Fruit fly (Drosophila melanogaster): ENCODE measurements around the gene CG15385.
A peak's percentile ranks its signal among the peaks of the same experiment; 100 is the strongest.

The CG15385 gene

DNA sequence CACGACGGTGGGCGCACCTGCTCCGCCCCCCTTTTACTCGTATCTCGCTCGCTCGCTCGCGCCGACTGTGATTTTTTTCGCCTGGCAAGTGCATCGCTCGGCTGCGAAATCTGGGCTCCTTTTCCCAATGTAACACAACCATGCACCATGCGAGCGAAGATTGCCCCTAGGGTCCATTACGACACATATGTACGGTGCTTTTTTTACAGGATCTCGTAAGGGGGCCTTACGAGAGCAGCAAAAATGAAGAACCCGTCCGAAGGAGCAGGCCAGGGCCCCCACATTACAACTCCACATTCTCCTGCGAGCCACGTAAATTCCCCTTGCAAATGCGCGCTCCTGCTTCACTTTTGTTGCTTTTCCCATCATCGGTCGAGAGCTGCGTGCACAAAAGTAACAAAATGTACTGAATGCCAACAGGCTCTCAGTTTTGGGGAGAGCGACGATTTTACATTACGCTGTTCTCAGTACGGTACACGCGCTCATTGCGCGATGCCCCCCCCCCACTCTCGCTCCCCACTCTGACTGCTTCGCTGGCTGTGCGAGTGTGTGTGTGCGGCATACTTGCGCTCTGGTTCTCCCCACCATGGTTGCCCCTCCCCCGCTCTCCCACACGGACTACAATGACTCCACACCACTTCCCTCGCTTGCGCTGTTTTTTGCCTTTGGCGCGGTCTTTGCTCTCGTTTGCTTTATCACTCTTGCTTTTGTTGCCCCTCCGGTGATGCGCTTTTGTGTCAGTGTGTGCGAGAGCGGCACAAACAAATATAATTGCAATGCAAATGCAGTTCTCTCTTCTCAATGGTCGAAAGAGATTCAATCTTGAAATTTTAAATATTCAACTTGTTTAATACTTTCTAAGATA is 9.3 kb downstream of the CG15385 start (continued):
- TF ChIP-seq slp2 (GFP tag; optimal IDR thresholded peaks at IDR 0.05) = no peak
- no peak for TF ChIP-seq so (GFP tag; IDR thresholded peaks at IDR 0.05)
- peak; percentile 44; the same call in 1 of the 3 replicates for TF ChIP-seq row (GFP tag; IDR thresholded peaks at IDR 0.05)
- no peak for TF ChIP-seq CkIIα-i1 (GFP tag; IDR thresholded peaks at IDR 0.05)
- TF ChIP-seq wek (GFP tag; optimal IDR thresholded peaks at IDR 0.05) = no peak
- no peak for TF ChIP-seq Camta (GFP tag; optimal IDR thresholded peaks at IDR 0.05)
- TF ChIP-seq dysf (GFP tag; IDR thresholded peaks at IDR 0.05) = peak; percentile 13; the same call in 2 of the 3 replicates
- TF ChIP-seq CG1024 (GFP tag; IDR thresholded peaks at IDR 0.05) = no peak
- TF ChIP-seq sc (optimal IDR thresholded peaks at IDR 0.05) = no peak
- TF ChIP-seq sc (GFP tag; optimal IDR thresholded peaks at IDR 0.05) = no peak
- TF ChIP-seq CG16815 (GFP tag; optimal IDR thresholded peaks at IDR 0.05) = no peak
- peak; percentile 80 for TF ChIP-seq nom (GFP tag; optimal IDR thresholded peaks at IDR 0.05)
- no peak for TF ChIP-seq CG13775 (GFP tag; optimal IDR thresholded peaks at IDR 0.05)
- no peak for TF ChIP-seq ac (GFP tag; optimal IDR thresholded peaks at IDR 0.05)
- TF ChIP-seq Hr78 (GFP tag; optimal IDR thresholded peaks at IDR 0.05) = no peak
- no peak for TF ChIP-seq CG14667 (GFP tag; IDR thresholded peaks at IDR 0.05)
- no peak for TF ChIP-seq HmgZ (tag; optimal IDR thresholded peaks at IDR 0.05)
- no peak for TF ChIP-seq danr (GFP tag; IDR thresholded peaks at IDR 0.05)
- 0 out of 2 replicates have a peak, but pooled peaks have one; percentile 23 for TF ChIP-seq CG11696 (GFP tag; IDR thresholded peaks at IDR 0.05)
- TF ChIP-seq CG9215 (GFP tag; IDR thresholded peaks at IDR 0.05) = 0 out of 2 replicates have a peak, but pooled peaks have one; percentile 11
- no peak for TF ChIP-seq Atf-2 (GFP tag; optimal IDR thresholded peaks at IDR 0.05)
- TF ChIP-seq CG7745 (tag; optimal IDR thresholded peaks at IDR 0.05) = no peak
- no peak for TF ChIP-seq ash1 (GFP tag; optimal IDR thresholded peaks at IDR 0.05)
- TF ChIP-seq croc (GFP tag; conservative IDR thresholded peaks at IDR 0.05) = no peak
- TF ChIP-seq CG2199 (GFP tag; IDR thresholded peaks at IDR 0.05) = peak; percentile 85; the same call in 2 of the 3 replicates
- TF ChIP-seq CG9932 (GFP tag; IDR thresholded peaks at IDR 0.05) = no peak
- TF ChIP-seq h (optimal IDR thresholded peaks at IDR 0.05) = no peak
- TF ChIP-seq gcm2 (GFP tag; optimal IDR thresholded peaks at IDR 0.05) = no peak
- TF ChIP-seq mld (GFP tag; IDR thresholded peaks at IDR 0.05; ENCODE audit: partially characterized antibody) = no peak
- TF ChIP-seq HLH54F (GFP tag; optimal IDR thresholded peaks at IDR 0.05) = no peak
- TF ChIP-seq Fer3 (tag; optimal IDR thresholded peaks at IDR 0.05) = no peak
- peak; percentile 34; the same call in 2 of the 4 replicates for TF ChIP-seq Dll (GFP tag; IDR thresholded peaks at IDR 0.05; ENCODE audit: partially characterized antibody)
- TF ChIP-seq gcm (GFP tag; optimal IDR thresholded peaks at IDR 0.05) = no peak
- no peak for TF ChIP-seq slou (GFP tag; optimal IDR thresholded peaks at IDR 0.05)
- TF ChIP-seq CG12942 (GFP tag; optimal IDR thresholded peaks at IDR 0.05) = no peak
- no peak for TF ChIP-seq CG2116 (GFP tag; optimal IDR thresholded peaks at IDR 0.05)
- no peak for TF ChIP-seq pho (GFP tag; optimal IDR thresholded peaks at IDR 0.05)
- no peak for TF ChIP-seq Dad (GFP tag; optimal IDR thresholded peaks at IDR 0.05)
- no peak for TF ChIP-seq CG31441 (GFP tag; IDR thresholded peaks at IDR 0.05)
- 0 out of 2 replicates have a peak, but pooled peaks have one; percentile 13 for TF ChIP-seq Scr (GFP tag; IDR thresholded peaks at IDR 0.05; ENCODE audit: partially characterized antibody)
- no peak for TF ChIP-seq CG4820 (GFP tag; optimal IDR thresholded peaks at IDR 0.05)
- TF ChIP-seq CG42726 (GFP tag; IDR thresholded peaks at IDR 0.05; ENCODE audit: partially characterized antibody) = no peak
- no peak for TF ChIP-seq phol (tag; optimal IDR thresholded peaks at IDR 0.05)
- TF ChIP-seq CG32767 (GFP tag; IDR thresholded peaks at IDR 0.05) = no peak
- no peak for TF ChIP-seq CG17612 (GFP tag; IDR thresholded peaks at IDR 0.05)
- no peak for TF ChIP-seq grn (GFP tag; optimal IDR thresholded peaks at IDR 0.05)
- TF ChIP-seq ro (GFP tag; IDR thresholded peaks at IDR 0.05) = no peak
- no peak for TF ChIP-seq pfk (GFP tag; optimal IDR thresholded peaks at IDR 0.05)
- TF ChIP-seq Blimp-1 (GFP tag; optimal IDR thresholded peaks at IDR 0.05) = peak; percentile 87
- no peak for TF ChIP-seq Six4 (GFP tag; optimal IDR thresholded peaks at IDR 0.05)
